Fruit fly (Drosophila melanogaster) whole organism, embryonic: ENCODE data around the gene Idh3g.

Experiments used
- CG10431 ChIP-seq: fragments of 200-800 bp; sonication (Bioruptor generic); optimal IDR thresholded peaks from 3 replicates; lab custom pipeline; 2018; ENCODE audit warnings: missing biosample characterization, mild to moderate bottlenecking, missing genetic modification characterization
- CG13296 ChIP-seq: fragments of 200-800 bp; sonication (Bioruptor generic); optimal IDR thresholded peaks from 3 replicates; lab custom pipeline; 2018; ENCODE audit warnings: missing biosample characterization, mild to moderate bottlenecking, missing genetic modification characterization
- CG13424 ChIP-seq: fragments of 200-800 bp; sonication (Bioruptor generic); optimal IDR thresholded peaks from 2 replicates; lab custom pipeline; 2019; ENCODE audit warnings: missing biosample characterization, mild to moderate bottlenecking, missing genetic modification characterization, moderate library complexity
- CG14965 ChIP-seq: fragments of 200-800 bp; sonication (Bioruptor generic); optimal IDR thresholded peaks from 2 replicates; lab custom pipeline; 2016; ENCODE audit warnings: missing biosample characterization, missing genetic modification characterization, borderline replicate concordance
- CG18599 ChIP-seq: fragments of 200-800 bp; sonication (Bioruptor generic); optimal IDR thresholded peaks from 3 replicates; lab custom pipeline; 2017; ENCODE audit warnings: missing biosample characterization, missing genetic modification characterization, mild to moderate bottlenecking, moderate library complexity, missing genetic modification reagents
- CG2202 ChIP-seq: fragments of 200-800 bp; sonication (Bioruptor generic); optimal IDR thresholded peaks from 2 replicates; lab custom pipeline; 2018; ENCODE audit warnings: missing biosample characterization, mild to moderate bottlenecking, missing genetic modification characterization
- CG2712 ChIP-seq: fragments of 200-800 bp; optimal IDR thresholded peaks from 3 replicates; lab custom pipeline; 2019; ENCODE audit warnings: missing biosample characterization, mild to moderate bottlenecking, missing genetic modification characterization, moderate library complexity
- CG2889 ChIP-seq: fragments of 200-800 bp; sonication (Bioruptor generic); IDR thresholded peaks from 3 replicates; pipeline ENCODE4 v1.3.6; 2022; ENCODE audit warnings: missing biosample characterization, missing genetic modification characterization
- CG31441 ChIP-seq: fragments of 200-800 bp; sonication (Bioruptor generic); IDR thresholded peaks from 2 replicates; pipeline ENCODE4 v1.3.6; 2022; ENCODE audit warnings: missing biosample characterization, missing genetic modification characterization
- CG3995 ChIP-seq: fragments of 200-800 bp; sonication (Bioruptor generic); optimal IDR thresholded peaks from 3 replicates; lab custom pipeline; 2016; ENCODE audit warnings: missing biosample characterization, missing genetic modification characterization
- CG4854 ChIP-seq: fragments of 200-800 bp; sonication (Bioruptor generic); optimal IDR thresholded peaks from 2 replicates; lab custom pipeline; 2016; ENCODE audit warnings: missing biosample characterization, missing genetic modification characterization, inconsistent platforms
- CG5245 ChIP-seq: fragments of 200-800 bp; sonication (Bioruptor generic); optimal IDR thresholded peaks from 3 replicates; lab custom pipeline; 2016; ENCODE audit warnings: missing biosample characterization, missing genetic modification characterization
- CG6175 ChIP-seq: fragments of 200-800 bp; sonication (Bioruptor generic); IDR thresholded peaks from 3 replicates; pipeline ENCODE4 v1.3.6; 2022; ENCODE audit warnings: missing biosample characterization, missing genetic modification characterization
- CG6683 ChIP-seq: fragments of 200-800 bp; sonication (Bioruptor generic); optimal IDR thresholded peaks from 2 replicates; lab custom pipeline; 2017; ENCODE audit warnings: missing biosample characterization, mild to moderate bottlenecking, missing genetic modification characterization, missing genetic modification reagents
- CG7357 ChIP-seq: fragments of 200-800 bp; sonication (Bioruptor generic); IDR thresholded peaks from 3 replicates; pipeline ENCODE4 v1.3.6; 2022; ENCODE audit warnings: missing biosample characterization, missing genetic modification characterization
- D19B ChIP-seq: fragments of 200-800 bp; sonication (Bioruptor generic); optimal IDR thresholded peaks from 2 replicates; lab custom pipeline; 2017; ENCODE audit warnings: missing biosample characterization, mild to moderate bottlenecking, missing genetic modification characterization
- Dip2 ChIP-seq: fragments of 200-800 bp; sonication (Bioruptor generic); IDR thresholded peaks from 2 replicates; pipeline ENCODE4 v1.3.6; 2022; ENCODE audit warnings: missing biosample characterization, missing genetic modification characterization
- Dp ChIP-seq: fragments of 200-800 bp; sonication (Bioruptor generic); optimal IDR thresholded peaks from 2 replicates; lab custom pipeline; 2018; ENCODE audit warnings: missing biosample characterization, mild to moderate bottlenecking, missing genetic modification characterization, moderate library complexity
- Elba2 ChIP-seq: fragments of 200-800 bp; sonication (Bioruptor generic); optimal IDR thresholded peaks from 3 replicates; lab custom pipeline; 2016; ENCODE audit warnings: missing biosample characterization, missing genetic modification characterization
- Ets65A ChIP-seq: fragments of 200-800 bp; sonication (Bioruptor generic); peaks from one replicate; lab custom pipeline; 2016; ENCODE audit warnings: missing biosample characterization, missing genetic modification characterization
- HmgZ ChIP-seq: fragments of 200-800 bp; sonication (Bioruptor generic); optimal IDR thresholded peaks from 2 replicates; lab custom pipeline; 2018; ENCODE audit warnings: missing biosample characterization, mild to moderate bottlenecking, missing genetic modification characterization
- Hsf ChIP-seq: fragments of 200-800 bp; sonication (Bioruptor generic); optimal IDR thresholded peaks from 3 replicates; lab custom pipeline; 2016; ENCODE audit warnings: missing biosample characterization, missing genetic modification characterization
- Mad ChIP-seq: fragments of 200-800 bp; sonication (Bioruptor generic); optimal IDR thresholded peaks from 2 replicates; lab custom pipeline; 2016; ENCODE audit warnings: missing biosample characterization, missing genetic modification characterization
- Sox100B ChIP-seq: fragments of 200-800 bp; sonication (Bioruptor generic); optimal IDR thresholded peaks from 3 replicates; lab custom pipeline; 2018; ENCODE audit warnings: missing biosample characterization, mild to moderate bottlenecking, missing genetic modification characterization
- Usf ChIP-seq: fragments of 200-800 bp; sonication (Bioruptor generic); optimal IDR thresholded peaks from 2 replicates; lab custom pipeline; 2017; ENCODE audit warnings: missing genotype, missing biosample characterization, missing genetic modification characterization
- ab ChIP-seq: fragments of 200-800 bp; sonication (Bioruptor generic); optimal IDR thresholded peaks from 2 replicates; lab custom pipeline; 2016; ENCODE audit warnings: missing biosample characterization, missing genetic modification characterization
- aop ChIP-seq: fragments of 200-800 bp; sonication (Bioruptor generic); IDR thresholded peaks from 2 replicates; pipeline ENCODE4 v1.3.6; 2022; ENCODE audit warnings: missing biosample characterization, missing genetic modification characterization
- ato ChIP-seq: fragments of 200-800 bp; sonication (Bioruptor generic); IDR thresholded peaks from 2 replicates; pipeline ENCODE4 v1.3.6; 2022; ENCODE audit warnings: missing biosample characterization, missing genetic modification characterization; ENCODE audit not compliant: partially characterized antibody
- cas ChIP-seq: fragments of 200-800 bp; sonication (Bioruptor generic); IDR thresholded peaks from 2 replicates; pipeline ENCODE4 v1.3.6; 2022; ENCODE audit warnings: missing biosample characterization, missing genetic modification characterization
- crc ChIP-seq: fragments of 200-800 bp; sonication (Bioruptor generic); optimal IDR thresholded peaks from 2 replicates; lab custom pipeline; 2016; ENCODE audit warnings: missing biosample characterization, missing genetic modification characterization
- cwo ChIP-seq: fragments of 200-800 bp; sonication (Bioruptor generic); optimal IDR thresholded peaks from 3 replicates; lab custom pipeline; 2017; ENCODE audit warnings: missing biosample characterization, missing genetic modification characterization, mild to moderate bottlenecking, moderate library complexity, missing genetic modification reagents
- dm ChIP-seq: fragments of 200-800 bp; sonication (Bioruptor generic); optimal IDR thresholded peaks from 3 replicates; lab custom pipeline; 2016; ENCODE audit warnings: missing biosample characterization, missing genetic modification characterization
- dmrt99B ChIP-seq: fragments of 200-800 bp; sonication (Bioruptor generic); optimal IDR thresholded peaks from 2 replicates; lab custom pipeline; 2018; ENCODE audit warnings: missing biosample characterization, mild to moderate bottlenecking, missing genetic modification characterization, moderate library complexity
- fru ChIP-seq: fragments of >200 bp; optimal IDR thresholded peaks from 2 replicates; lab custom pipeline; 2017
- gem ChIP-seq: fragments of 200-800 bp; sonication (Bioruptor generic); optimal IDR thresholded peaks from 2 replicates; lab custom pipeline; 2019; ENCODE audit warnings: missing biosample characterization, mild to moderate bottlenecking, missing genetic modification characterization, moderate library complexity
- gsb ChIP-seq: fragments of 200-800 bp; sonication (Bioruptor generic); IDR thresholded peaks from 2 replicates; pipeline ENCODE4 v1.3.6; 2022; ENCODE audit warnings: missing biosample characterization, missing genetic modification characterization
- gt ChIP-seq: fragments of 200-800 bp; sonication (Bioruptor generic); IDR thresholded peaks from 2 replicates; pipeline ENCODE4 v1.3.6; 2022; ENCODE audit warnings: missing biosample characterization, missing genetic modification characterization
- hb ChIP-seq: fragments of 200-800 bp; sonication (Bioruptor generic); IDR thresholded peaks from 3 replicates; pipeline ENCODE4 v1.3.6; 2022; ENCODE audit warnings: missing biosample characterization, missing genetic modification characterization; ENCODE audit not compliant: partially characterized antibody
- inv ChIP-seq: fragments of 200-800 bp; sonication (Bioruptor generic); IDR thresholded peaks from 2 replicates; pipeline ENCODE4 v1.3.6; 2022; ENCODE audit warnings: missing biosample characterization, missing genetic modification characterization; ENCODE audit not compliant: partially characterized antibody
- ken ChIP-seq: fragments of 200-800 bp; sonication (Bioruptor generic); IDR thresholded peaks from 3 replicates; pipeline ENCODE4 v1.3.6; 2022; ENCODE audit warnings: missing biosample characterization, missing genetic modification characterization
- mirr ChIP-seq: fragments of 200-800 bp; sonication (Bioruptor generic); optimal IDR thresholded peaks from 3 replicates; lab custom pipeline; 2018; ENCODE audit warnings: missing biosample characterization, mild to moderate bottlenecking, missing genetic modification characterization
- oc ChIP-seq: fragments of 200-800 bp; sonication (Bioruptor generic); optimal IDR thresholded peaks from 2 replicates; lab custom pipeline; 2018; ENCODE audit warnings: missing biosample characterization, mild to moderate bottlenecking, missing genetic modification characterization, moderate library complexity
- otp ChIP-seq: fragments of 200-800 bp; sonication (Bioruptor generic); IDR thresholded peaks from 3 replicates; pipeline ENCODE4, ENCODE4 v1.3.6; 2022; ENCODE audit warnings: missing biosample characterization, missing genetic modification characterization
- p53 ChIP-seq: fragments of 200-800 bp; sonication (Bioruptor generic); optimal IDR thresholded peaks from 2 replicates; lab custom pipeline; 2016; ENCODE audit warnings: missing biosample characterization, missing genetic modification characterization
- pb ChIP-seq: fragments of 200-800 bp; sonication (Bioruptor generic); optimal IDR thresholded peaks from 3 replicates; lab custom pipeline; 2016; ENCODE audit warnings: missing biosample characterization, missing genetic modification characterization
- peb ChIP-seq: fragments of 200-800 bp; sonication (Bioruptor generic); IDR thresholded peaks from 2 replicates; pipeline ENCODE4 v1.3.6; 2022; ENCODE audit warnings: missing biosample characterization, missing genetic modification characterization
- shn ChIP-seq: fragments of 200-800 bp; sonication (Bioruptor generic); optimal IDR thresholded peaks from 3 replicates; lab custom pipeline; 2016; ENCODE audit warnings: missing biosample characterization, missing genetic modification characterization
- sima ChIP-seq: fragments of 200-800 bp; sonication (Bioruptor generic); optimal IDR thresholded peaks from 2 replicates; lab custom pipeline; 2016; ENCODE audit warnings: missing biosample characterization, missing genetic modification characterization
- slbo ChIP-seq: fragments of 200-800 bp; sonication (Bioruptor generic); IDR thresholded peaks from 2 replicates; pipeline ENCODE4 v1.3.6; 2022; ENCODE audit warnings: missing biosample characterization, missing genetic modification characterization
- stc ChIP-seq: fragments of 200-800 bp; sonication (Bioruptor generic); IDR thresholded peaks from 2 replicates; pipeline ENCODE4 v1.3.6; 2022; ENCODE audit warnings: missing biosample characterization, missing genetic modification characterization
- tna ChIP-seq: fragments of 200-800 bp; sonication (Bioruptor generic); IDR thresholded peaks from 2 replicates; pipeline ENCODE4 v1.3.6; 2022; ENCODE audit warnings: missing biosample characterization, missing genetic modification characterization; ENCODE audit not compliant: partially characterized antibody

Idh3g gene

DNA sequence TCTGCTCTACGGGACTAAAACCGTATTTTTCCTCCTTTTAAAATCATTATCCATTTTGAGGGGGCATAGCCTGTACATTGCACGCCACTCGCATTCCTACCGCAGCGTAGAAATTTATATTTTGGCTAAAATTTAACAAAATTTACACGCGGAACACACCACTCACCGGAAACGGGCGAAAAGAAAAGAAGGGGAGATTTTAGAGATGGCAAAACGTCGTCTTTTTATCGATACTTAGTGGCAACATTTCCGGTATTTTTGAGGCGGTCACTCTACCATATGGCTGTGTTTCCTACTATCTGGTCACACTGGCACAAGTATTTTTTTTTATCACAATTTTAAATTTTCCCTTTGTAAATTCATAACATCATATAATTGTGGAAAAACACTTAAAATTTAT, 4.2 kb downstream of the Idh3g start, which contains the start of gene RpL27 (continued):
- TF ChIP-seq cwo (peak; percentile 68), Sox100B (GFP tag; lab: Kevin White, UChicago) (peak; percentile 78), fru (lab: Kevin White, UChicago) (no peak), CG13424 (tag; lab: Kevin White, UChicago) (peak; percentile 53), CG18599 (GFP tag; lab: Kevin White, UChicago) (peak; percentile 83), crc (GFP tag; lab: Kevin White, UChicago) (peak; percentile 58), Ets65A (GFP tag; lab: Kevin White, UChicago) (peak; percentile 92), HmgZ (tag; lab: Kevin White, UChicago) (peak; percentile 82), Dip2 (GFP tag; lab: Robert Waterston, UW) (no peak), CG2202 (tag; lab: Kevin White, UChicago) (peak; percentile 69), Elba2 (GFP tag; lab: Kevin White, UChicago) (no peak), otp (GFP tag; lab: Robert Waterston, UW) (peak; percentile 87), CG5245 (GFP tag; lab: Kevin White, UChicago) (peak; percentile 65), shn (GFP tag; lab: Kevin White, UChicago) (peak; percentile 65), inv (GFP tag; lab: Robert Waterston, UW) (peak; percentile 55), pb (GFP tag; lab: Kevin White, UChicago) (peak; percentile 87), CG3995 (peak; percentile 65), CG6683 (GFP tag; lab: Kevin White, UChicago) (peak; percentile 68), tna (GFP tag; lab: Robert Waterston, UW) (no peak; the same call in 1 of the 2 replicates), CG31441 (GFP tag; lab: Robert Waterston, UW) (peak; percentile 88), CG13296 (GFP tag; lab: Kevin White, UChicago) (peak; percentile 92), Hsf (GFP tag; lab: Kevin White, UChicago) (peak; percentile 77), gsb (0 out of 2 replicates have a peak, but pooled peaks have one; percentile 41), gt (GFP tag; lab: Robert Waterston, UW) (no peak; the same call in 1 of the 2 replicates), CG4854 (peak; percentile 83), ken (peak; percentile 85; the same call in 2 of the 3 replicates), dmrt99B (tag; lab: Kevin White, UChicago) (peak; percentile 64), slbo (peak; percentile 66), sima (GFP tag; lab: Kevin White, UChicago) (peak; percentile 46), oc (tag; lab: Kevin White, UChicago) (no peak), p53 (GFP tag; lab: Kevin White, UChicago) (peak; percentile 79), aop (GFP tag; lab: Robert Waterston, UW) (no peak), CG7357 (GFP tag; lab: Robert Waterston, UW) (no peak), Mad (GFP tag; lab: Kevin White, UChicago) (peak; percentile 17), gem (tag; lab: Kevin White, UChicago) (peak; percentile 68), D19B (peak; percentile 63), Dp (peak; percentile 76), CG2889 (0 out of 3 replicates have a peak, but pooled peaks have one; percentile 10), ato (GFP tag; lab: Robert Waterston, UW) (peak; percentile 72), CG2712 (tag; lab: Kevin White, UChicago) (peak; percentile 82), peb (GFP tag; lab: Robert Waterston, UW) (peak; percentile 43; the same call in 1 of the 2 replicates), ab (GFP tag; lab: Kevin White, UChicago) (no peak), dm (peak; percentile 93), cas (GFP tag; lab: Robert Waterston, UW) (0 out of 2 replicates have a peak, but pooled peaks have one; percentile 22), CG10431 (GFP tag; lab: Kevin White, UChicago) (peak; percentile 97), CG6175 (GFP tag; lab: Robert Waterston, UW) (peak; percentile 66; the same call in 2 of the 3 replicates), mirr (GFP tag; lab: Kevin White, UChicago) (peak; percentile 86), stc (GFP tag; lab: Robert Waterston, UW) (peak; percentile 73), CG14965 (peak; percentile 37), Usf (GFP tag; lab: Kevin White, UChicago) (peak; percentile 45), hb (GFP tag; lab: Robert Waterston, UW) (no peak)
